Worm (Caenorhabditis elegans) whole organism, young adult: ENCODE data around the gene trp-1.
"Not testable (repeated sequence)": the region's sequence is repeated elsewhere in the genome, so short reads cannot be mapped to it uniquely, and the experiment has no call there.

Experiments
- B0261.1 ChIP-seq: sonication (generic microtip); optimal IDR thresholded peaks from 2 replicates; lab custom pipeline; 2016; ENCODE audit warnings: mild to moderate bottlenecking, missing genetic modification characterization, moderate library complexity, missing compliant biosample characterization
- D2030.7 ChIP-seq: fragments of 200-800 bp; sonication (Bioruptor generic); IDR thresholded peaks from 2 replicates; pipeline ENCODE4 v1.3.6; 2022; ENCODE audit warnings: missing genetic modification reagents, missing genetic modification characterization, missing compliant biosample characterization
- F23B12.7 ChIP-seq: sonication (generic microtip); optimal IDR thresholded peaks from 2 replicates; lab custom pipeline; 2017; ENCODE audit warnings: missing genetic modification characterization, mild to moderate bottlenecking, missing compliant biosample characterization, antibody characterized with exemption, moderate library complexity; ENCODE audit not compliant: insufficient read depth
- F39B2.1 ChIP-seq: fragments of 200-800 bp; sonication (Bioruptor generic); IDR thresholded peaks from 2 replicates; pipeline ENCODE4 v1.3.6; 2022; ENCODE audit warnings: missing genetic modification reagents, missing genetic modification characterization, missing compliant biosample characterization
- F49E8.2 ChIP-seq: sonication (generic microtip); optimal IDR thresholded peaks from 3 replicates; lab custom pipeline; 2017; ENCODE audit warnings: missing genetic modification characterization, mild to moderate bottlenecking, missing compliant biosample characterization, antibody characterized with exemption, moderate library complexity; ENCODE audit not compliant: insufficient read depth
- F55B11.4 ChIP-seq: sonication (generic microtip); optimal IDR thresholded peaks from 2 replicates; lab custom pipeline; 2016; ENCODE audit warnings: missing compliant biosample characterization, missing genetic modification characterization, borderline replicate concordance; ENCODE audit not compliant: insufficient read depth
- K11D2.4 ChIP-seq: fragments of 200-800 bp; sonication (Bioruptor generic); IDR thresholded peaks from 2 replicates; pipeline ENCODE4 v1.3.6; 2022; ENCODE audit warnings: missing genetic modification reagents, missing genetic modification characterization, missing compliant biosample characterization
- Y53G8AR.9 ChIP-seq: fragments of 200-800 bp; sonication (Bioruptor generic); conservative IDR thresholded peaks from 2 replicates; pipeline ENCODE4 v1.3.6; 2022; ENCODE audit warnings: missing genetic modification reagents, missing genetic modification characterization, missing compliant biosample characterization
- Y95B8A.8 ChIP-seq: fragments of 200-800 bp; sonication (Bioruptor generic); IDR thresholded peaks from 2 replicates; pipeline ENCODE4 v1.3.6; 2022; ENCODE audit warnings: missing genetic modification reagents, missing genetic modification characterization, missing compliant biosample characterization
- ZK185.1 ChIP-seq: sonication (generic microtip); optimal IDR thresholded peaks from 2 replicates; lab custom pipeline; 2016; ENCODE audit warnings: mild to moderate bottlenecking, missing genetic modification characterization, missing compliant biosample characterization; ENCODE audit not compliant: poor library complexity, severe bottlenecking
- attf-6 ChIP-seq: fragments of 200-800 bp; sonication (Bioruptor generic); IDR thresholded peaks from 2 replicates; pipeline ENCODE4 v1.3.6; 2022; ENCODE audit warnings: missing genetic modification reagents, missing genetic modification characterization, missing compliant biosample characterization
- bed-2 ChIP-seq: fragments of 200-800 bp; sonication (Bioruptor generic); IDR thresholded peaks from 2 replicates; pipeline ENCODE4 v1.3.6; 2022; ENCODE audit warnings: missing genetic modification reagents, missing genetic modification characterization, missing compliant biosample characterization
- ccch-3 ChIP-seq: fragments of 200-800 bp; sonication (Bioruptor generic); optimal IDR thresholded peaks from 2 replicates; lab custom pipeline; 2018; ENCODE audit warnings: mild to moderate bottlenecking, missing genetic modification characterization, missing compliant biosample characterization
- cebp-1 ChIP-seq, 2 experiments: fragments of 200-800 bp in 1 of 2; sonication (Bioruptor generic) in 1 of 2; sonication (generic microtip) in 1 of 2; IDR thresholded peaks in 1 of 2; optimal IDR thresholded peaks in 1 of 2; 2 replicates each; pipeline versions ENCODE4 v1.3.6 to Lab custom; 2017 to 2022; ENCODE audit warnings: missing compliant biosample characterization in 2 of 2, missing genetic modification characterization in 2 of 2, mild to moderate bottlenecking in 1 of 2, missing genetic modification reagents in 1 of 2, moderate library complexity in 1 of 2
- cebp-2 ChIP-seq: fragments of 200-800 bp; sonication (Bioruptor generic); IDR thresholded peaks from 2 replicates; pipeline ENCODE4 v1.3.6; 2022; ENCODE audit warnings: missing genetic modification characterization, missing compliant biosample characterization
- ceh-27 ChIP-seq: fragments of 200-800 bp; sonication (Bioruptor generic); optimal IDR thresholded peaks from 2 replicates; lab custom pipeline; 2018; ENCODE audit warnings: mild to moderate bottlenecking, missing genetic modification characterization, moderate library complexity, missing compliant biosample characterization
- ceh-58 ChIP-seq: fragments of 200-800 bp; sonication (Bioruptor generic); IDR thresholded peaks from 2 replicates; pipeline ENCODE4 v1.3.6; 2022; ENCODE audit warnings: missing genetic modification characterization, missing compliant biosample characterization
- ceh-79 ChIP-seq: sonication (generic microtip); optimal IDR thresholded peaks from 2 replicates; lab custom pipeline; 2017; ENCODE audit warnings: mild to moderate bottlenecking, missing genetic modification characterization, missing compliant biosample characterization
- dox-1 ChIP-seq: fragments of 200-800 bp; sonication (Bioruptor generic); IDR thresholded peaks from 2 replicates; pipeline ENCODE4 v1.3.6; 2022; ENCODE audit warnings: missing genetic modification reagents, missing genetic modification characterization, missing compliant biosample characterization
- dpff-1 ChIP-seq: sonication (generic microtip); optimal IDR thresholded peaks from 2 replicates; lab custom pipeline; 2017; ENCODE audit warnings: mild to moderate bottlenecking, missing genetic modification characterization, missing compliant biosample characterization
- dpl-1 ChIP-seq: fragments of 150-350 bp; optimal IDR thresholded peaks from 2 replicates; lab custom pipeline; 2014; ENCODE audit warnings: missing biosample characterization, missing genetic modification reagents, missing genetic modification characterization
- egl-18 ChIP-seq: fragments of 200-800 bp; sonication (Bioruptor generic); IDR thresholded peaks from 2 replicates; pipeline ENCODE4 v1.3.6; 2022; ENCODE audit warnings: missing genetic modification reagents, missing genetic modification characterization, missing compliant biosample characterization
- egl-44 ChIP-seq: fragments of 200-800 bp; sonication (Bioruptor generic); IDR thresholded peaks from 2 replicates; pipeline ENCODE4 v1.3.6; 2022; ENCODE audit warnings: missing genetic modification reagents, missing genetic modification characterization, missing compliant biosample characterization
- ets-4 ChIP-seq: fragments of 200-800 bp; sonication (Bioruptor generic); optimal IDR thresholded peaks from 2 replicates; lab custom pipeline; 2018; ENCODE audit warnings: mild to moderate bottlenecking, missing genetic modification characterization, missing compliant biosample characterization
- gei-17 ChIP-seq: fragments of 200-800 bp; sonication (Bioruptor generic); optimal IDR thresholded peaks from 2 replicates; lab custom pipeline; 2018; ENCODE audit warnings: mild to moderate bottlenecking, missing genetic modification characterization, missing compliant biosample characterization
- hmg-1.2 ChIP-seq: fragments of 200-800 bp; sonication (Bioruptor generic); IDR thresholded peaks from 2 replicates; pipeline ENCODE4 v1.3.6; 2022; ENCODE audit warnings: missing genetic modification reagents, missing genetic modification characterization, missing compliant biosample characterization
- hrde-1 ChIP-seq: sonication (generic microtip); optimal IDR thresholded peaks from 2 replicates; lab custom pipeline; 2016; ENCODE audit warnings: missing genetic modification characterization, mild to moderate bottlenecking, missing compliant biosample characterization, moderate library complexity, missing genotype, missing genetic modification reagents, borderline replicate concordance
- lag-1 ChIP-seq: fragments of 200-800 bp; sonication (Bioruptor generic); IDR thresholded peaks from 2 replicates; pipeline ENCODE4 v1.3.6; 2022; ENCODE audit warnings: missing genetic modification reagents, missing genetic modification characterization, missing compliant biosample characterization
- let-526 ChIP-seq: fragments of 200-800 bp; sonication (Bioruptor generic); IDR thresholded peaks from 2 replicates; pipeline ENCODE4 v1.3.6; 2022; ENCODE audit warnings: missing genetic modification reagents, missing genetic modification characterization, missing compliant biosample characterization
- lin-26 ChIP-seq: fragments of 200-800 bp; sonication (Bioruptor generic); IDR thresholded peaks from 2 replicates; pipeline ENCODE4 v1.3.6; 2022; ENCODE audit warnings: missing genetic modification reagents, missing genetic modification characterization, missing compliant biosample characterization
- lin-35 ChIP-seq, 3 experiments: fragments of 150-350 bp in 2 of 3; sonication (generic microtip) in 1 of 3; optimal IDR thresholded peaks; 2 replicates each; lab custom pipeline; 2014 to 2018; ENCODE audit warnings: missing biosample characterization in 3 of 3, missing genetic modification characterization in 3 of 3, missing genetic modification reagents in 3 of 3
- lir-1 ChIP-seq: fragments of 200-800 bp; sonication (Bioruptor generic); conservative IDR thresholded peaks from 2 replicates; pipeline ENCODE4 v1.3.6; 2022; ENCODE audit warnings: missing genetic modification reagents, missing genetic modification characterization, missing compliant biosample characterization
- nfya-1 ChIP-seq: sonication (generic microtip); optimal IDR thresholded peaks from 2 replicates; lab custom pipeline; 2017; ENCODE audit warnings: antibody characterized with exemption, missing compliant biosample characterization, missing genetic modification characterization, borderline replicate concordance; ENCODE audit not compliant: insufficient read depth
- nhr-120 ChIP-seq: fragments of 200-800 bp; sonication (Bioruptor generic); IDR thresholded peaks from 2 replicates; pipeline ENCODE4 v1.3.6; 2022; ENCODE audit warnings: missing genetic modification characterization, missing compliant biosample characterization
- rcor-1 ChIP-seq: fragments of 200-800 bp; sonication (Bioruptor generic); IDR thresholded peaks from 2 replicates; pipeline ENCODE4 v1.3.6; 2022; ENCODE audit warnings: missing genetic modification reagents, missing genetic modification characterization, missing compliant biosample characterization
- rpc-1 ChIP-seq, 2 experiments: fragments of 150-350 bp in 1 of 2; sonication (generic microtip) in 1 of 2; optimal IDR thresholded peaks; 2 replicates each; lab custom pipeline; 2014 to 2018; ENCODE audit warnings: missing biosample characterization in 1 of 2, missing genetic modification characterization in 1 of 2, missing genetic modification reagents in 1 of 2, missing genotype in 1 of 2
- sdz-38 ChIP-seq: sonication (generic microtip); optimal IDR thresholded peaks from 2 replicates; lab custom pipeline; 2016; ENCODE audit warnings: missing genotype, missing genetic modification characterization, missing compliant biosample characterization
- sea-2 ChIP-seq: fragments of 200-800 bp; sonication (Bioruptor generic); IDR thresholded peaks from 2 replicates; pipeline ENCODE4 v1.3.6; 2022; ENCODE audit warnings: missing genetic modification characterization, missing compliant biosample characterization
- snpc-4 ChIP-seq, 5 experiments: fragments of 150-350 bp in 1 of 5; sonication (generic microtip) in 4 of 5; optimal IDR thresholded peaks; 2 replicates each; lab custom pipeline; 2014 to 2018; ENCODE audit warnings: missing genetic modification characterization in 5 of 5, missing biosample characterization in 3 of 5, antibody characterized with exemption in 2 of 5, mild to moderate bottlenecking in 2 of 5, missing compliant biosample characterization in 2 of 5, missing genotype in 2 of 5, moderate library complexity in 2 of 5, missing genetic modification reagents in 1 of 5
- somi-1 ChIP-seq: fragments of 200-800 bp; sonication (Bioruptor generic); optimal IDR thresholded peaks from 2 replicates; lab custom pipeline; 2018; ENCODE audit warnings: mild to moderate bottlenecking, missing genetic modification characterization, missing compliant biosample characterization
- tbp1 ChIP-seq: fragments of 200-800 bp; sonication (Bioruptor generic); optimal IDR thresholded peaks from 2 replicates; lab custom pipeline; 2018; ENCODE audit warnings: mild to moderate bottlenecking, missing genetic modification characterization, missing compliant biosample characterization
- unc-130 ChIP-seq: sonication (generic microtip); optimal IDR thresholded peaks from 2 replicates; lab custom pipeline; 2016; ENCODE audit warnings: missing genetic modification reagents, missing genetic modification characterization, missing compliant biosample characterization
- ztf-28 ChIP-seq: fragments of 200-800 bp; sonication (Bioruptor generic); IDR thresholded peaks from 2 replicates; pipeline ENCODE4 v1.3.6; 2022; ENCODE audit warnings: missing genetic modification reagents, missing genetic modification characterization, missing compliant biosample characterization

The trp-1 gene

ce11 chrIII:8535445-8535844 lies 514 bp downstream of the trp-1 start:
- no peak for TF ChIP-seq unc-130 (GFP tag; lab: Kevin White, UChicago)
- no peak for TF ChIP-seq hmg-1.2 (GFP tag; lab: Robert Waterston, UW)
- TF ChIP-seq K11D2.4 (GFP tag; lab: Robert Waterston, UW), result no peak
- no peak for TF ChIP-seq lir-1 (GFP tag; lab: Robert Waterston, UW)
- no peak for TF ChIP-seq Y53G8AR.9 (GFP tag; lab: Robert Waterston, UW)
- TF ChIP-seq F49E8.2 (tag; lab: Kevin White, UChicago), result no peak
- TF ChIP-seq sea-2, result no peak
- no peak for TF ChIP-seq lin-35 (GFP tag; optimal IDR thresholded peaks at IDR 0.05; lab: Kevin White, UChicago)
- TF ChIP-seq snpc-4 (GFP tag; optimal IDR thresholded peaks at IDR 0.05; lab: Kevin White, UChicago), result no peak
- no peak for TF ChIP-seq snpc-4 (tag; optimal IDR thresholded peaks at IDR 0.05; lab: Kevin White, UChicago)
- no peak for TF ChIP-seq F39B2.1 (GFP tag; lab: Robert Waterston, UW)
- no peak for TF ChIP-seq F23B12.7 (tag; lab: Kevin White, UChicago)
- no peak for TF ChIP-seq dpl-1
- no peak for TF ChIP-seq rcor-1 (GFP tag; lab: Robert Waterston, UW)
- TF ChIP-seq let-526 (GFP tag; lab: Robert Waterston, UW), result no peak
- TF ChIP-seq bed-2 (GFP tag; lab: Robert Waterston, UW), result no peak
- no peak for TF ChIP-seq cebp-1 (GFP tag; IDR thresholded peaks at IDR 0.05; lab: Robert Waterston, UW)
- no peak for TF ChIP-seq cebp-1 (tag; optimal IDR thresholded peaks at IDR 0.05; lab: Kevin White, UChicago)
- no peak for TF ChIP-seq cebp-2 (GFP tag; lab: Robert Waterston, UW)
- TF ChIP-seq attf-6 (GFP tag; lab: Robert Waterston, UW), result no peak
- no peak for TF ChIP-seq ZK185.1 (tag; lab: Kevin White, UChicago)

ce11 chrIII:8541028-8541427 lies 6.1 kb downstream of the trp-1 start:
- TF ChIP-seq rpc-1 (optimal IDR thresholded peaks at IDR 0.05; lab: Kevin White, UChicago), result not testable (repeated sequence)
- TF ChIP-seq rpc-1 (tag; optimal IDR thresholded peaks at IDR 0.05; lab: Kevin White, UChicago) (peak; percentile 19), lin-26 (GFP tag; lab: Robert Waterston, UW) (peak; percentile 82), B0261.1 (peak; percentile 35), tbp1 (GFP tag; lab: Kevin White, UChicago) (peak; percentile 79)

ce11 chrIII:8545515-8545914 lies 10.6 kb downstream of the trp-1 start, which contains the start of gene ZC21.6:
TSS of gene ZC21.6 (minus strand) at chrIII:8545615.
- no peak for TF ChIP-seq somi-1
- no peak for TF ChIP-seq ceh-79 (tag; lab: Kevin White, UChicago)
- TF ChIP-seq lag-1, result no peak
- TF ChIP-seq egl-18 (GFP tag; lab: Robert Waterston, UW), result no peak
- no peak for TF ChIP-seq ceh-27 (GFP tag; lab: Kevin White, UChicago)
- TF ChIP-seq ccch-3, result no peak
- no peak for TF ChIP-seq lin-35 (GFP tag; optimal IDR thresholded peaks at IDR 0.05; lab: Kevin White, UChicago)
- TF ChIP-seq Y95B8A.8, result no peak

- TF ChIP-seq hmg-1.2 (GFP tag; lab: Robert Waterston, UW), result no peak
- no peak for TF ChIP-seq ceh-58 (GFP tag; lab: Robert Waterston, UW)
- no peak for TF ChIP-seq dpff-1 (tag; lab: Kevin White, UChicago)
- TF ChIP-seq hrde-1, result no peak
- no peak for TF ChIP-seq ztf-28
- no peak for TF ChIP-seq sdz-38 (tag; lab: Kevin White, UChicago)
- TF ChIP-seq bed-2 (GFP tag; lab: Robert Waterston, UW), result no peak
- no peak for TF ChIP-seq egl-44
- no peak for TF ChIP-seq dox-1 (GFP tag; lab: Robert Waterston, UW)
- TF ChIP-seq gei-17 (GFP tag; lab: Kevin White, UChicago), result no peak
- TF ChIP-seq rcor-1 (GFP tag; lab: Robert Waterston, UW), result no peak
- no peak for TF ChIP-seq F55B11.4
- no peak for TF ChIP-seq ets-4
- TF ChIP-seq nhr-120 (GFP tag; lab: Robert Waterston, UW), result no peak
- no peak for TF ChIP-seq D2030.7 (GFP tag; lab: Robert Waterston, UW)
- no peak for TF ChIP-seq nfya-1
Observed at ce11 chrIII:8551705-8552104, 16.8 kb downstream of the trp-1 start.
